Worm (Caenorhabditis elegans) whole organism, late embryonic: ENCODE measurements around the gene rpl-36.

Source experiments
- C08G9.2 ChIP-seq: sonication (generic microtip); optimal IDR thresholded peaks from 2 replicates; lab custom pipeline; 2016; ENCODE audit warnings: mild to moderate bottlenecking, missing genetic modification characterization, moderate library complexity, missing compliant biosample characterization
- F13H6.1 ChIP-seq: sonication (generic microtip); optimal IDR thresholded peaks from 2 replicates; lab custom pipeline; 2016; ENCODE audit warnings: missing genetic modification characterization, missing compliant biosample characterization
- K02D7.2 ChIP-seq: sonication (generic microtip); optimal IDR thresholded peaks from 2 replicates; lab custom pipeline; 2017; ENCODE audit warnings: mild to moderate bottlenecking, missing genetic modification characterization, missing compliant biosample characterization
- ahr-1 ChIP-seq: sonication (generic microtip); optimal IDR thresholded peaks from 2 replicates; lab custom pipeline; 2016; ENCODE audit warnings: missing genetic modification characterization, missing compliant biosample characterization
- ama-1 ChIP-seq: fragments of 150-350 bp; optimal IDR thresholded peaks from 2 replicates; lab custom pipeline; 2014
- ceh-14 ChIP-seq: sonication (generic microtip); optimal IDR thresholded peaks from 2 replicates; lab custom pipeline; 2016; ENCODE audit warnings: missing genotype, missing genetic modification characterization, missing compliant biosample characterization
- ceh-18 ChIP-seq: sonication (generic microtip); optimal IDR thresholded peaks from 2 replicates; lab custom pipeline; 2016; ENCODE audit warnings: missing genetic modification characterization, missing compliant biosample characterization
- ceh-2 ChIP-seq: sonication (generic microtip); optimal IDR thresholded peaks from 2 replicates; lab custom pipeline; 2016; ENCODE audit warnings: missing genotype, missing genetic modification characterization, missing compliant biosample characterization
- ceh-31 ChIP-seq: sonication (generic microtip); optimal IDR thresholded peaks from 2 replicates; lab custom pipeline; 2016; ENCODE audit warnings: missing genetic modification characterization, missing compliant biosample characterization
- ceh-34 ChIP-seq: sonication (generic microtip); optimal IDR thresholded peaks from 2 replicates; lab custom pipeline; 2016; ENCODE audit warnings: mild to moderate bottlenecking, missing genetic modification characterization, missing compliant biosample characterization
- ceh-6 ChIP-seq: fragments of 200-800 bp; sonication (Bioruptor generic); optimal IDR thresholded peaks from 2 replicates; lab custom pipeline; 2018; ENCODE audit warnings: mild to moderate bottlenecking, missing genetic modification characterization, missing compliant biosample characterization
- ceh-9 ChIP-seq: sonication (generic microtip); optimal IDR thresholded peaks from 2 replicates; lab custom pipeline; 2016; ENCODE audit warnings: mild to moderate bottlenecking, missing genetic modification characterization, inconsistent platforms, missing compliant biosample characterization
- dve-1 ChIP-seq: sonication (generic microtip); optimal IDR thresholded peaks from 2 replicates; lab custom pipeline; 2017; ENCODE audit warnings: antibody characterized with exemption, mild to moderate bottlenecking, missing genetic modification characterization, missing compliant biosample characterization
- ets-4 ChIP-seq: sonication (generic microtip); optimal IDR thresholded peaks from 2 replicates; lab custom pipeline; 2016; ENCODE audit warnings: missing genetic modification characterization, missing compliant biosample characterization
- fax-1 ChIP-seq: sonication (generic microtip); optimal IDR thresholded peaks from 2 replicates; lab custom pipeline; 2016; ENCODE audit warnings: missing genotype, missing genetic modification characterization, missing compliant biosample characterization
- fkh-10 ChIP-seq: fragments of 150-350 bp; optimal IDR thresholded peaks from 2 replicates; lab custom pipeline; 2014; ENCODE audit warnings: missing biosample characterization, missing genetic modification reagents, missing genetic modification characterization
- fkh-6 ChIP-seq: sonication (generic microtip); optimal IDR thresholded peaks from 2 replicates; lab custom pipeline; 2016; ENCODE audit warnings: missing genetic modification characterization, missing compliant biosample characterization
- gmeb-2 ChIP-seq: sonication (generic microtip); optimal IDR thresholded peaks from 2 replicates; lab custom pipeline; 2016; ENCODE audit warnings: missing genetic modification characterization, inconsistent platforms, missing compliant biosample characterization
- hlh-13 ChIP-seq: fragments of 200-800 bp; sonication (Bioruptor generic); optimal IDR thresholded peaks from 2 replicates; lab custom pipeline; 2018; ENCODE audit warnings: mild to moderate bottlenecking, missing genetic modification characterization, missing compliant biosample characterization
- hlh-6 ChIP-seq: sonication (generic microtip); optimal IDR thresholded peaks from 2 replicates; lab custom pipeline; 2016; ENCODE audit warnings: missing genotype, missing genetic modification characterization, missing compliant biosample characterization
- lim-6 ChIP-seq: sonication (generic microtip); optimal IDR thresholded peaks from 2 replicates; lab custom pipeline; 2016; ENCODE audit warnings: missing genetic modification characterization, missing compliant biosample characterization
- madf-2 ChIP-seq: sonication (generic microtip); optimal IDR thresholded peaks from 2 replicates; lab custom pipeline; 2017; ENCODE audit warnings: missing genetic modification characterization, missing compliant biosample characterization
- mec-3 ChIP-seq: sonication (generic microtip); optimal IDR thresholded peaks from 2 replicates; lab custom pipeline; 2016; ENCODE audit warnings: borderline replicate concordance, missing genetic modification characterization, missing compliant biosample characterization
- nfya-1 ChIP-seq: sonication (generic microtip); optimal IDR thresholded peaks from 2 replicates; lab custom pipeline; 2017; ENCODE audit warnings: missing genetic modification characterization, mild to moderate bottlenecking, missing compliant biosample characterization, antibody characterized with exemption, moderate library complexity
- nhr-11 ChIP-seq: fragments of 150-350 bp; optimal IDR thresholded peaks from 2 replicates; lab custom pipeline; 2014; ENCODE audit warnings: missing biosample characterization, missing genetic modification characterization
- nhr-232 ChIP-seq: sonication (generic microtip); optimal IDR thresholded peaks from 2 replicates; lab custom pipeline; 2016; ENCODE audit warnings: missing genetic modification characterization, missing compliant biosample characterization
- npax-4 ChIP-seq: sonication (generic microtip); optimal IDR thresholded peaks from 2 replicates; lab custom pipeline; 2016; ENCODE audit warnings: missing genetic modification characterization, missing compliant biosample characterization
- pat-9 ChIP-seq: fragments of 200-800 bp; sonication (Bioruptor generic); optimal IDR thresholded peaks from 2 replicates; lab custom pipeline; 2018; ENCODE audit warnings: mild to moderate bottlenecking, missing genetic modification characterization, moderate library complexity, missing compliant biosample characterization
- pax-1 ChIP-seq: fragments of 150-350 bp; optimal IDR thresholded peaks from 2 replicates; lab custom pipeline; 2014; ENCODE audit warnings: missing biosample characterization, missing genetic modification characterization
- pha-2 ChIP-seq: sonication (generic microtip); optimal IDR thresholded peaks from 2 replicates; lab custom pipeline; 2017; ENCODE audit warnings: mild to moderate bottlenecking, missing genetic modification characterization, missing compliant biosample characterization
- pha-4 ChIP-seq: fragments of 150-350 bp; optimal IDR thresholded peaks from 2 replicates; lab custom pipeline; 2018; ENCODE audit warnings: missing biosample characterization, missing genetic modification reagents, missing genetic modification characterization
- pros-1 ChIP-seq: fragments of 150-350 bp; optimal IDR thresholded peaks from 2 replicates; lab custom pipeline; 2014; ENCODE audit warnings: missing biosample characterization, missing genetic modification reagents, missing genetic modification characterization
- ref-2 ChIP-seq: sonication (generic microtip); optimal IDR thresholded peaks from 2 replicates; lab custom pipeline; 2016; ENCODE audit warnings: missing genetic modification characterization, missing compliant biosample characterization
- rnt-1 ChIP-seq: sonication (generic microtip); optimal IDR thresholded peaks from 2 replicates; lab custom pipeline; 2016; ENCODE audit warnings: missing genetic modification characterization, missing compliant biosample characterization
- sdc-2 ChIP-seq: sonication (generic microtip); optimal IDR thresholded peaks from 2 replicates; lab custom pipeline; 2016; ENCODE audit warnings: missing genotype, missing genetic modification characterization, missing compliant biosample characterization
- sox-4 ChIP-seq: sonication (generic microtip); optimal IDR thresholded peaks from 2 replicates; lab custom pipeline; 2017; ENCODE audit warnings: mild to moderate bottlenecking, missing genetic modification characterization, inconsistent platforms, missing compliant biosample characterization
- syd-9 ChIP-seq: sonication (generic microtip); optimal IDR thresholded peaks from 2 replicates; lab custom pipeline; 2016; ENCODE audit warnings: mild to moderate bottlenecking, missing genetic modification characterization, moderate library complexity, missing compliant biosample characterization
- tbx-2 ChIP-seq: sonication (generic microtip); optimal IDR thresholded peaks from 2 replicates; lab custom pipeline; 2016; ENCODE audit warnings: missing genetic modification characterization, missing compliant biosample characterization
- tbx-7 ChIP-seq: sonication (generic microtip); optimal IDR thresholded peaks from 2 replicates; lab custom pipeline; 2016; ENCODE audit warnings: missing genotype, missing genetic modification characterization, missing compliant biosample characterization
- ttx-3 ChIP-seq: sonication (generic microtip); optimal IDR thresholded peaks from 2 replicates; lab custom pipeline; 2016; ENCODE audit warnings: missing genetic modification reagents, missing genetic modification characterization, missing compliant biosample characterization
- unc-3 ChIP-seq, 2 experiments: fragments of 200-800 bp in 1 of 2; sonication (Bioruptor generic) in 1 of 2; sonication (generic microtip) in 1 of 2; conservative IDR thresholded peaks in 1 of 2; optimal IDR thresholded peaks in 1 of 2; 2 replicates each; pipeline versions ENCODE4 v1.3.6 to Lab custom; 2016 to 2022; ENCODE audit warnings: missing compliant biosample characterization in 2 of 2, missing genetic modification characterization in 2 of 2, missing genetic modification reagents in 1 of 2
- unc-42 ChIP-seq: sonication (generic microtip); optimal IDR thresholded peaks from 2 replicates; lab custom pipeline; 2016; ENCODE audit warnings: missing genotype, missing genetic modification characterization, missing compliant biosample characterization
- unc-55 ChIP-seq: sonication (generic microtip); optimal IDR thresholded peaks from 2 replicates; lab custom pipeline; 2017; ENCODE audit warnings: missing biosample characterization, missing genetic modification reagents, missing genetic modification characterization
- unc-86 ChIP-seq: sonication (generic microtip); optimal IDR thresholded peaks from 2 replicates; lab custom pipeline; 2016; ENCODE audit warnings: missing genetic modification characterization, missing compliant biosample characterization
- ztf-16 ChIP-seq: sonication (generic microtip); optimal IDR thresholded peaks from 2 replicates; lab custom pipeline; 2017; ENCODE audit warnings: missing genetic modification characterization, missing compliant biosample characterization

The rpl-36 gene

ce11 chrIII:7152569-7152968 is 27.5 kb upstream of the rpl-36 start:
- TF ChIP-seq ttx-3 = no peak
- no peak for TF ChIP-seq tbx-2 (tag; lab: Kevin White, UChicago)
- no peak for TF ChIP-seq nhr-11 (tag; lab: Kevin White, UChicago)
- TF ChIP-seq hlh-13 (GFP tag; lab: Kevin White, UChicago) = no peak
- TF ChIP-seq ceh-9 (tag; lab: Kevin White, UChicago) = no peak
- no peak for TF ChIP-seq pha-2 (tag; lab: Kevin White, UChicago)
- no peak for TF ChIP-seq ceh-2
- no peak for TF ChIP-seq tbx-7
- TF ChIP-seq fax-1 (tag; lab: Kevin White, UChicago) = no peak

- TF ChIP-seq unc-86 (tag; lab: Kevin White, UChicago) (no peak), ceh-31 (tag; lab: Kevin White, UChicago) (peak; percentile 68), dve-1 (tag; lab: Kevin White, UChicago) (peak; percentile 12), pha-4 (no peak), unc-42 (tag; lab: Kevin White, UChicago) (peak; percentile 66), fkh-6 (tag; lab: Kevin White, UChicago) (no peak), hlh-6 (tag; lab: Kevin White, UChicago) (no peak), tbx-2 (tag; lab: Kevin White, UChicago) (peak; percentile 4), nhr-11 (tag; lab: Kevin White, UChicago) (no peak), ceh-18 (tag; lab: Kevin White, UChicago) (peak; percentile 9), gmeb-2 (tag; lab: Kevin White, UChicago) (no peak), ceh-9 (tag; lab: Kevin White, UChicago) (no peak), ttx-3 (no peak), sdc-2 (tag; lab: Kevin White, UChicago) (no peak), lim-6 (tag; lab: Kevin White, UChicago) (no peak), unc-55 (GFP tag; lab: Kevin White, UChicago) (peak; percentile 78), nhr-232 (tag; lab: Kevin White, UChicago) (no peak), ahr-1 (tag; lab: Kevin White, UChicago) (no peak), ets-4 (no peak), F13H6.1 (no peak), pax-1 (tag; lab: Kevin White, UChicago) (peak; percentile 79), nfya-1 (tag; lab: Kevin White, UChicago) (peak; percentile 93), ceh-2 (no peak), rnt-1 (tag; lab: Kevin White, UChicago) (peak; percentile 14)
Observed at ce11 chrIII:7153747-7154238, 26.3 kb upstream of the rpl-36 start, which contains the start of gene ogt-1. TSS of gene ogt-1 (minus strand) at chrIII:7153797.

ce11 chrIII:7154526-7154925 is 25.5 kb upstream of the rpl-36 start:
- TF ChIP-seq ttx-3 (no peak), npax-4 (tag; lab: Kevin White, UChicago) (no peak), dve-1 (tag; lab: Kevin White, UChicago) (no peak), syd-9 (tag; lab: Kevin White, UChicago) (no peak), ceh-31 (tag; lab: Kevin White, UChicago) (no peak)
- TF ChIP-seq, all 69 proteins: peak for 0

- TF ChIP-seq ztf-16 (tag; lab: Kevin White, UChicago) = no peak
- TF ChIP-seq ceh-34 = peak; percentile 82
- TF ChIP-seq pat-9 (tag; lab: Kevin White, UChicago) = peak; percentile 34
- no peak for TF ChIP-seq syd-9 (tag; lab: Kevin White, UChicago)
- peak; percentile 47 for TF ChIP-seq C08G9.2
- TF ChIP-seq ceh-6 (GFP tag; lab: Kevin White, UChicago) = no peak
- peak; percentile 3 for TF ChIP-seq fax-1 (tag; lab: Kevin White, UChicago)
- TF ChIP-seq unc-55 (GFP tag; lab: Kevin White, UChicago) = peak; percentile 82
- TF ChIP-seq mec-3 = no peak
- TF ChIP-seq unc-3 (GFP tag; conservative IDR thresholded peaks at IDR 0.05; lab: Robert Waterston, UW) = no peak
- TF ChIP-seq unc-3 (tag; optimal IDR thresholded peaks at IDR 0.05; lab: Kevin White, UChicago) = peak; percentile 45
- peak; percentile 41 for TF ChIP-seq dve-1 (tag; lab: Kevin White, UChicago)
- peak; percentile 74 for TF ChIP-seq ref-2 (tag; lab: Kevin White, UChicago)
- no peak for TF ChIP-seq sox-4 (tag; lab: Kevin White, UChicago)
- TF ChIP-seq nhr-232 (tag; lab: Kevin White, UChicago) = no peak
- peak; percentile 53 for TF ChIP-seq ceh-14 (tag; lab: Kevin White, UChicago)
- no peak for TF ChIP-seq madf-2 (tag; lab: Kevin White, UChicago)
- peak; percentile 93 for TF ChIP-seq nfya-1 (tag; lab: Kevin White, UChicago)
- peak; percentile 50 for TF ChIP-seq sdc-2 (tag; lab: Kevin White, UChicago)
- TF ChIP-seq K02D7.2 (tag; lab: Kevin White, UChicago) = no peak
- TF ChIP-seq pros-1 (tag; lab: Kevin White, UChicago) = peak; percentile 84
- TF ChIP-seq ahr-1 (tag; lab: Kevin White, UChicago) = no peak
- TF ChIP-seq ama-1 (lab: Kevin White, UChicago) = peak; percentile 18
- TF ChIP-seq rnt-1 (tag; lab: Kevin White, UChicago) = peak; percentile 80
- TF ChIP-seq fkh-10 (GFP tag; lab: Kevin White, UChicago) = peak; percentile 48
- TF ChIP-seq pax-1 (tag; lab: Kevin White, UChicago) = peak; percentile 52
Observed at ce11 chrIII:7155631-7156030, 24.4 kb upstream of the rpl-36 start.
